Worm (Caenorhabditis elegans): Measurements from ENCODE around the gene T02H6.1.

- TF ChIP-seq ztf-29 (GFP tag; IDR thresholded peaks at IDR 0.05) (no peak), ref-1 (GFP tag; conservative IDR thresholded peaks at IDR 0.05) (no peak), T22C8.4 (GFP tag; IDR thresholded peaks at IDR 0.05) (no peak)
Measured at ce11 chrII:691550-691949, 17.6 kb upstream of the T02H6.1 start, which contains the start of gene T02H6.3.
